Worm (Caenorhabditis elegans) whole organism, L2 larva: ENCODE data around the gene arl-3.

Source experiments
- snpc-4 ChIP-seq: fragments of 150-350 bp; optimal IDR thresholded peaks from 2 replicates; lab custom pipeline; 2014; ENCODE audit warnings: missing biosample characterization, missing genetic modification characterization
- ztf-11 ChIP-seq: sonication (generic microtip); optimal IDR thresholded peaks from 2 replicates; lab custom pipeline; 2017; ENCODE audit warnings: missing biosample characterization, missing genetic modification characterization

DNA sequence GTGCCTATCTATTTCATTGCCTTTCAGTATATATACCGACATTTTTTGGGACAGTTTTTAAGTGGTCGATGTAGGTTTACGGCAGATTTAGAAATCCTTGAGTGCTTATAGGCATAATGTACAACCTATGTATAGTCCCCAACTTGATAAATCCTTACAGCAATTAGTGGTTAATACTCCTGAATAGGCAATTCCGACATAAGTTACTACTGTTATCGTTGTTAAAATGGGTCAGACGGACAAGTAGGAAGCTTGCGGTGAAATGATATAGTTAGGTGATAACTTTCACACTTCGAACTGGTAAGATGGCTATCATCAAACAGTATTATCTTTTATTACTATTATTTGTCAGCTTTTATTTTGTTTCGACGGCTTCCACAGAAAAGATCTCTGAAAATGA is 16.5 kb downstream of the arl-3 start, which contains the start of gene mltn-10:
- TF ChIP-seq snpc-4 (tag; lab: Kevin White, UChicago): no peak
- no peak for TF ChIP-seq ztf-11 (tag; lab: Kevin White, UChicago)
